Fruit fly (Drosophila melanogaster) whole organism, embryonic: ENCODE results near the gene Mkp3.
A peak's percentile ranks its signal among the peaks of the same experiment; 100 is the strongest.

Experiments
- CG10366 ChIP-seq: fragments of 200-800 bp; sonication (Bioruptor generic); IDR thresholded peaks from 2 replicates; pipeline ENCODE4 v1.3.6; 2022; ENCODE audit warnings: missing biosample characterization, missing genetic modification characterization
- CG12155 ChIP-seq: fragments of 200-800 bp; sonication (Bioruptor generic); optimal IDR thresholded peaks from 3 replicates; lab custom pipeline; 2016; ENCODE audit warnings: missing biosample characterization, missing genetic modification characterization
- CG1233 ChIP-seq: fragments of 200-800 bp; sonication (Bioruptor generic); optimal IDR thresholded peaks from 4 replicates; lab custom pipeline; 2018; ENCODE audit warnings: missing biosample characterization, mild to moderate bottlenecking, missing genetic modification characterization
- CG1529 ChIP-seq: fragments of 200-800 bp; sonication (Bioruptor generic); optimal IDR thresholded peaks from 3 replicates; lab custom pipeline; 2018; ENCODE audit warnings: missing biosample characterization, missing genetic modification characterization
- CG17829 ChIP-seq: fragments of 200-800 bp; optimal IDR thresholded peaks from 2 replicates; lab custom pipeline; 2019; ENCODE audit warnings: missing biosample characterization, mild to moderate bottlenecking, missing genetic modification characterization, moderate library complexity
- CG18262 ChIP-seq: fragments of 200-800 bp; optimal IDR thresholded peaks from 3 replicates; lab custom pipeline; 2019; ENCODE audit warnings: missing biosample characterization, mild to moderate bottlenecking, missing genetic modification characterization, moderate library complexity
- CG18476 ChIP-seq: fragments of 200-800 bp; sonication (Bioruptor generic); optimal IDR thresholded peaks from 2 replicates; lab custom pipeline; 2016; ENCODE audit warnings: missing biosample characterization, mild to moderate bottlenecking, missing genetic modification characterization
- CG32767 ChIP-seq: fragments of 200-800 bp; sonication (Bioruptor generic); IDR thresholded peaks from 2 replicates; pipeline ENCODE4 v1.3.6; 2022; ENCODE audit warnings: missing biosample characterization, missing genetic modification characterization
- CG33213 ChIP-seq: fragments of 200-800 bp; sonication (Bioruptor generic); optimal IDR thresholded peaks from 3 replicates; lab custom pipeline; 2016; ENCODE audit warnings: missing biosample characterization, missing genetic modification characterization
- CG3726 ChIP-seq: fragments of 200-800 bp; sonication (Bioruptor generic); IDR thresholded peaks from 3 replicates; pipeline ENCODE4, ENCODE4 v1.3.6; 2022; ENCODE audit warnings: missing biosample characterization, missing genetic modification characterization
- CG4282 ChIP-seq: fragments of 200-800 bp; sonication (Bioruptor generic); optimal IDR thresholded peaks from 2 replicates; lab custom pipeline; 2016; ENCODE audit warnings: missing biosample characterization, missing genetic modification characterization
- CG4360 ChIP-seq: fragments of 200-800 bp; sonication (Bioruptor generic); IDR thresholded peaks from 2 replicates; pipeline ENCODE4 v1.3.6; 2022; ENCODE audit warnings: missing biosample characterization, missing genetic modification characterization
- CG4820 ChIP-seq: fragments of 200-800 bp; sonication (Bioruptor generic); optimal IDR thresholded peaks from 3 replicates; lab custom pipeline; 2016; ENCODE audit warnings: missing biosample characterization, missing genetic modification characterization
- CG6272 ChIP-seq: fragments of 200-800 bp; sonication (Bioruptor generic); IDR thresholded peaks from 2 replicates; pipeline ENCODE4 v1.3.6; 2022; ENCODE audit warnings: missing biosample characterization, missing genetic modification characterization
- CG7987 ChIP-seq: fragments of 200-800 bp; sonication (Bioruptor generic); optimal IDR thresholded peaks from 2 replicates; lab custom pipeline; 2018; ENCODE audit warnings: missing biosample characterization, mild to moderate bottlenecking, missing genetic modification characterization, moderate library complexity
- CG9876 ChIP-seq: fragments of 200-800 bp; sonication (Bioruptor generic); optimal IDR thresholded peaks from 2 replicates; lab custom pipeline; 2016; ENCODE audit warnings: missing biosample characterization, missing genetic modification characterization
- CTCF ChIP-seq: fragments of 200-800 bp; sonication (Bioruptor generic); optimal IDR thresholded peaks from 2 replicates; lab custom pipeline; 2017; ENCODE audit warnings: missing biosample characterization, mild to moderate bottlenecking, missing genetic modification characterization, moderate library complexity
- E2f1 ChIP-seq: fragments of 200-800 bp; sonication (Bioruptor generic); IDR thresholded peaks from 2 replicates; pipeline ENCODE4 v1.3.6; 2022; ENCODE audit warnings: missing biosample characterization, missing genetic modification characterization
- Fer3 ChIP-seq: fragments of 200-800 bp; sonication (Bioruptor generic); optimal IDR thresholded peaks from 2 replicates; lab custom pipeline; 2018; ENCODE audit warnings: missing biosample characterization, mild to moderate bottlenecking, missing genetic modification characterization, moderate library complexity
- GATAe ChIP-seq: fragments of 200-800 bp; sonication (Bioruptor generic); conservative IDR thresholded peaks from 2 replicates; pipeline ENCODE4 v1.3.6; 2022; ENCODE audit warnings: missing biosample characterization, missing genetic modification characterization
- Hand ChIP-seq: fragments of 200-800 bp; sonication (Bioruptor generic); optimal IDR thresholded peaks from 2 replicates; lab custom pipeline; 2017; ENCODE audit warnings: mild to moderate bottlenecking, missing biosample characterization, missing genetic modification reagents, missing genetic modification characterization
- MTF-1 ChIP-seq: fragments of 200-800 bp; sonication (Bioruptor generic); optimal IDR thresholded peaks from 2 replicates; lab custom pipeline; 2018; ENCODE audit warnings: missing biosample characterization, mild to moderate bottlenecking, missing genetic modification characterization, borderline replicate concordance
- NC2α ChIP-seq: fragments of 200-800 bp; sonication (Bioruptor generic); optimal IDR thresholded peaks from 2 replicates; lab custom pipeline; 2016; ENCODE audit warnings: missing biosample characterization, missing genetic modification characterization
- Oli ChIP-seq: fragments of 200-800 bp; sonication (Bioruptor generic); optimal IDR thresholded peaks from 2 replicates; lab custom pipeline; 2018; ENCODE audit warnings: missing biosample characterization, mild to moderate bottlenecking, missing genetic modification characterization, moderate library complexity
- Sox100B ChIP-seq: fragments of 200-800 bp; sonication (Bioruptor generic); optimal IDR thresholded peaks from 3 replicates; lab custom pipeline; 2018; ENCODE audit warnings: missing biosample characterization, mild to moderate bottlenecking, missing genetic modification characterization
- Xbp1 ChIP-seq: fragments of 200-800 bp; sonication (Bioruptor generic); optimal IDR thresholded peaks from 3 replicates; lab custom pipeline; 2016; ENCODE audit warnings: missing biosample characterization, mild to moderate bottlenecking, missing genetic modification characterization
- aop ChIP-seq: fragments of 200-800 bp; sonication (Bioruptor generic); IDR thresholded peaks from 2 replicates; pipeline ENCODE4 v1.3.6; 2022; ENCODE audit warnings: missing biosample characterization, missing genetic modification characterization
- ap ChIP-seq: fragments of 200-800 bp; sonication (Bioruptor generic); IDR thresholded peaks from 2 replicates; pipeline ENCODE4 v1.3.6; 2022; ENCODE audit warnings: missing biosample characterization, missing genetic modification characterization
- bsh ChIP-seq, 2 experiments: fragments of 200-800 bp; sonication (Bioruptor generic); optimal IDR thresholded peaks; 2 replicates each; lab custom pipeline; 2017 to 2018; ENCODE audit warnings: mild to moderate bottlenecking in 2 of 2, missing biosample characterization in 2 of 2, missing genetic modification characterization in 2 of 2, moderate library complexity in 1 of 2
- fd3F ChIP-seq: fragments of 200-800 bp; sonication (Bioruptor generic); optimal IDR thresholded peaks from 2 replicates; lab custom pipeline; 2018; ENCODE audit warnings: missing biosample characterization, mild to moderate bottlenecking, missing genetic modification characterization, moderate library complexity
- fd96Cb ChIP-seq: fragments of 200-800 bp; sonication (Bioruptor generic); optimal IDR thresholded peaks from 2 replicates; lab custom pipeline; 2018; ENCODE audit warnings: missing biosample characterization, mild to moderate bottlenecking, missing genetic modification characterization, moderate library complexity
- gsb-n ChIP-seq: fragments of 200-800 bp; sonication (Bioruptor generic); optimal IDR thresholded peaks from 3 replicates; lab custom pipeline; 2018; ENCODE audit warnings: missing biosample characterization, mild to moderate bottlenecking, missing genetic modification characterization
- ind ChIP-seq: fragments of 200-800 bp; sonication (Bioruptor generic); optimal IDR thresholded peaks from 3 replicates; lab custom pipeline; 2016; ENCODE audit warnings: missing biosample characterization, missing genetic modification characterization
- jing ChIP-seq: fragments of 200-800 bp; sonication (Bioruptor generic); optimal IDR thresholded peaks from 2 replicates; lab custom pipeline; 2018; ENCODE audit warnings: missing biosample characterization, mild to moderate bottlenecking, missing genetic modification characterization
- ken ChIP-seq: fragments of 200-800 bp; sonication (Bioruptor generic); IDR thresholded peaks from 3 replicates; pipeline ENCODE4 v1.3.6; 2022; ENCODE audit warnings: missing biosample characterization, missing genetic modification characterization
- klu ChIP-seq: fragments of 200-800 bp; sonication (Bioruptor generic); IDR thresholded peaks from 2 replicates; pipeline ENCODE4 v1.3.6; 2022; ENCODE audit warnings: missing biosample characterization, missing genetic modification characterization
- lab ChIP-seq: fragments of 200-800 bp; sonication (Bioruptor generic); optimal IDR thresholded peaks from 3 replicates; lab custom pipeline; 2017; ENCODE audit warnings: missing biosample characterization, missing genetic modification characterization, mild to moderate bottlenecking, moderate library complexity, missing genetic modification reagents
- nerfin-1 ChIP-seq: fragments of 200-800 bp; sonication (Bioruptor generic); optimal IDR thresholded peaks from 3 replicates; lab custom pipeline; 2019; ENCODE audit warnings: missing biosample characterization, mild to moderate bottlenecking, missing genetic modification characterization, moderate library complexity
- peb ChIP-seq: fragments of 200-800 bp; sonication (Bioruptor generic); IDR thresholded peaks from 2 replicates; pipeline ENCODE4 v1.3.6; 2022; ENCODE audit warnings: missing biosample characterization, missing genetic modification characterization
- phol ChIP-seq: fragments of 200-800 bp; sonication (Bioruptor generic); optimal IDR thresholded peaks from 3 replicates; lab custom pipeline; 2018; ENCODE audit warnings: missing biosample characterization, mild to moderate bottlenecking, missing genetic modification characterization, moderate library complexity
- pum ChIP-seq: fragments of 200-800 bp; sonication (Bioruptor generic); optimal IDR thresholded peaks from 2 replicates; lab custom pipeline; 2016; ENCODE audit warnings: missing biosample characterization, missing genetic modification characterization
- salm ChIP-seq: fragments of 200-800 bp; sonication (Bioruptor generic); optimal IDR thresholded peaks from 2 replicates; lab custom pipeline; 2018; ENCODE audit warnings: missing biosample characterization, mild to moderate bottlenecking, missing genetic modification characterization
- schlank ChIP-seq: fragments of 200-800 bp; sonication (Bioruptor generic); optimal IDR thresholded peaks from 2 replicates; lab custom pipeline; 2018; ENCODE audit warnings: missing biosample characterization, mild to moderate bottlenecking, missing genetic modification characterization
- sima ChIP-seq: fragments of 200-800 bp; sonication (Bioruptor generic); optimal IDR thresholded peaks from 2 replicates; lab custom pipeline; 2016; ENCODE audit warnings: missing biosample characterization, missing genetic modification characterization
- stwl ChIP-seq: fragments of 200-800 bp; sonication (Bioruptor generic); optimal IDR thresholded peaks from 3 replicates; lab custom pipeline; 2018; ENCODE audit warnings: missing biosample characterization, mild to moderate bottlenecking, missing genetic modification characterization, moderate library complexity
- sug ChIP-seq: fragments of 200-800 bp; optimal IDR thresholded peaks from 2 replicates; lab custom pipeline; 2019; ENCODE audit warnings: missing biosample characterization, mild to moderate bottlenecking, missing genetic modification characterization, moderate library complexity
- tin ChIP-seq: fragments of 200-800 bp; sonication (Bioruptor generic); optimal IDR thresholded peaks from 3 replicates; lab custom pipeline; 2016; ENCODE audit warnings: missing biosample characterization, missing genetic modification characterization
- tna ChIP-seq: fragments of 200-800 bp; sonication (Bioruptor generic); IDR thresholded peaks from 2 replicates; pipeline ENCODE4 v1.3.6; 2022; ENCODE audit warnings: missing biosample characterization, missing genetic modification characterization; ENCODE audit not compliant: partially characterized antibody
- tup ChIP-seq: fragments of 200-800 bp; sonication (Bioruptor generic); optimal IDR thresholded peaks from 2 replicates; lab custom pipeline; 2016; ENCODE audit warnings: missing biosample characterization, mild to moderate bottlenecking, missing genetic modification characterization, moderate library complexity

Gene Mkp3

DNA sequence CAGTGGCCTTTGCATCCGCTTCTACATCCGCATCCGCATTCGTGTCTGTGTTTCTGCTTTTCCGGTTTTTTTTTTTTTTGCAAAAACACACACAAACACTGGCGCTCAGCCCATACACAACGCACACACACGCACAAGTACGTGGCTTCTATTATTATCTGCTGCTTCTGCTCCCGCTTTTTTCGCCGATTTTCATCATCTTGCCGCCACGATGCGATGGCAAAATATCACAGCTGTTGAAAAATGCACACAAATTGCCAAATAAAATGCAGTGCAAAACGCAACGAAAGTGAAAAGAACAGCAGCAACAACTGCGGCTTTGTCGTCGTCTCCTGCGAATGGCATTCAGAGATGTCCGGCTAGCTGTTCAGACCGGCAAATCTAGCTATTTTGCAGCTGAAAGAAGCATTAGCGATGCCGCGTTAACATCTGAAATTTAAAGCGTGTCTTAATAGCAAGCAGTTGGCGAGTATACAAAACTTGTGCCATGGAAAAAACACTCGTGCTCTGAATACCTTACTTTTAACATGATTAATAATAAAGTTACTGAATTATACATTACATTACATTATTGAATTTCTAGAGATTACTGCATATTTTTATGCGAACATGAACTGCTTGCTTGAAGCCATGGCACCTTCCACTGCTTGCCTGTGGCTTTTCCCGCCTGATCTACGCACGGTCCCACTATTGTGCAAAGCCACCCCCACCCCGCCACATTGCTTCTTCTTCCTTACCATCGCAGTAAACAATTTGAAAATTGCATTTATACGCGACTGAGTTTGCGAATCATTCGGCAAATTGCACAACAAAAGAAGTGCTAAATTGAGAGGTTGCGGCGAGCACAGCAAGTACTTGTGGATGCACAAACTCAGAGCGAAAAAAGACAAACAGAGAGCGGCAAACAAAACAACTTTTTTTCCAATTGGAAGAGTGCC, 23.5 kb downstream of the Mkp3 start, which contains the start of the genes Ugt316A1 and Sfxn2 (continued):
- peak; percentile 61; the same call in 1 of the 2 replicates for TF ChIP-seq klu
- no peak for TF ChIP-seq CG33213 (GFP tag; lab: Kevin White, UChicago)
- TF ChIP-seq tup, result peak; percentile 38
- TF ChIP-seq tin (GFP tag; lab: Kevin White, UChicago), result peak; percentile 52
- TF ChIP-seq CG4360 (GFP tag; lab: Robert Waterston, UW), result no peak
- no peak for TF ChIP-seq Hand (GFP tag; lab: Kevin White, UChicago)
- TF ChIP-seq CG1233 (GFP tag; lab: Kevin White, UChicago), result no peak
- no peak for TF ChIP-seq GATAe
- peak; percentile 18; the same call in 1 of the 2 replicates for TF ChIP-seq CG10366 (GFP tag; lab: Robert Waterston, UW)
- TF ChIP-seq CG18476 (GFP tag; lab: Kevin White, UChicago), result no peak
- no peak for TF ChIP-seq salm (tag; lab: Kevin White, UChicago)
- TF ChIP-seq CG18262, result peak; percentile 39
- peak; percentile 23; the same call in 1 of the 2 replicates for TF ChIP-seq CG32767
- peak; percentile 1 for TF ChIP-seq Fer3 (tag; lab: Kevin White, UChicago)
- no peak for TF ChIP-seq peb (GFP tag; lab: Robert Waterston, UW)
- no peak for TF ChIP-seq lab
- TF ChIP-seq ap (GFP tag; lab: Robert Waterston, UW), result no peak
- no peak for TF ChIP-seq schlank (tag; lab: Kevin White, UChicago)
- TF ChIP-seq bsh (GFP tag; optimal IDR thresholded peaks at IDR 0.05; lab: Kevin White, UChicago), result peak; percentile 26 to 45
- peak; percentile 10 for TF ChIP-seq fd3F (GFP tag; lab: Kevin White, UChicago)
- TF ChIP-seq CTCF (GFP tag; lab: Kevin White, UChicago), result peak; percentile 73
- peak; percentile 20; the same call in 1 of the 2 replicates for TF ChIP-seq E2f1 (GFP tag; lab: Robert Waterston, UW)
- TF ChIP-seq CG1529, result no peak
- no peak for TF ChIP-seq aop
- no peak for TF ChIP-seq MTF-1 (GFP tag; lab: Kevin White, UChicago)
- TF ChIP-seq gsb-n (tag; lab: Kevin White, UChicago), result peak; percentile 42
- TF ChIP-seq ken, result no peak
- peak; percentile 65 for TF ChIP-seq stwl (tag; lab: Kevin White, UChicago)
- TF ChIP-seq CG7987 (GFP tag; lab: Kevin White, UChicago), result no peak
- TF ChIP-seq nerfin-1, result no peak
- peak; percentile 45 for TF ChIP-seq CG6272 (GFP tag; lab: Robert Waterston, UW)
- peak; percentile 42 for TF ChIP-seq ind (GFP tag; lab: Kevin White, UChicago)
- TF ChIP-seq CG4820 (GFP tag; lab: Kevin White, UChicago), result peak; percentile 44
- no peak for TF ChIP-seq jing (GFP tag; lab: Kevin White, UChicago)
- peak; percentile 47 for TF ChIP-seq CG12155 (GFP tag; lab: Kevin White, UChicago)
- peak; percentile 54 for TF ChIP-seq pum (GFP tag; lab: Kevin White, UChicago)
- TF ChIP-seq CG3726 (GFP tag; lab: Robert Waterston, UW), result no peak
- TF ChIP-seq Sox100B (GFP tag; lab: Kevin White, UChicago), result no peak
- peak; percentile 64 for TF ChIP-seq Xbp1 (GFP tag; lab: Kevin White, UChicago)
- peak; percentile 51 for TF ChIP-seq CG17829 (tag; lab: Kevin White, UChicago)
- TF ChIP-seq CG4282 (GFP tag; lab: Kevin White, UChicago), result no peak
- TF ChIP-seq sug (tag; lab: Kevin White, UChicago), result peak; percentile 61
- no peak for TF ChIP-seq CG9876 (GFP tag; lab: Kevin White, UChicago)
- no peak for TF ChIP-seq fd96Cb (tag; lab: Kevin White, UChicago)
- TF ChIP-seq phol (tag; lab: Kevin White, UChicago), result peak; percentile 84
- TF ChIP-seq tna, result no peak
- no peak for TF ChIP-seq sima (GFP tag; lab: Kevin White, UChicago)
- TF ChIP-seq NC2α (GFP tag; lab: Kevin White, UChicago), result no peak
- peak; percentile 2 for TF ChIP-seq Oli
